Fruit fly (Drosophila melanogaster) whole organism, prepupa: ENCODE measurements around the gene svp.
A peak's percentile ranks its signal among the peaks of the same experiment; 100 is the strongest.

Experiments
- Blimp-1 ChIP-seq: fragments of 200-800 bp; sonication (Bioruptor generic); optimal IDR thresholded peaks from 3 replicates; lab custom pipeline; 2017; ENCODE audit warnings: missing biosample characterization, missing genetic modification characterization, mild to moderate bottlenecking, moderate library complexity, missing genetic modification reagents
- CG16779 ChIP-seq: fragments of 200-800 bp; sonication (Bioruptor generic); optimal IDR thresholded peaks from 3 replicates; lab custom pipeline; 2017; ENCODE audit warnings: missing biosample characterization, mild to moderate bottlenecking, missing genetic modification characterization
- Gug ChIP-seq: fragments of 200-800 bp; sonication (Bioruptor generic); IDR thresholded peaks from 2 replicates; pipeline ENCODE4 v1.3.6; 2022; ENCODE audit warnings: missing biosample characterization, missing genetic modification characterization
- Hr4 ChIP-seq: fragments of 200-800 bp; sonication (Bioruptor generic); optimal IDR thresholded peaks from 3 replicates; lab custom pipeline; 2016; ENCODE audit warnings: missing biosample characterization, missing genetic modification characterization
- svp ChIP-seq: fragments of 200-800 bp; sonication (Bioruptor generic); peaks from one replicate; lab custom pipeline; 2016; ENCODE audit warnings: missing biosample characterization, missing genetic modification characterization

- TF ChIP-seq Gug: no peak
- no peak for TF ChIP-seq CG16779 (tag; lab: Kevin White, UChicago)
- no peak for TF ChIP-seq Hr4
- peak; percentile 68 for TF ChIP-seq svp (GFP tag; lab: Kevin White, UChicago)
- no peak for TF ChIP-seq Blimp-1 (GFP tag; lab: Kevin White, UChicago)
Observed at dm6 chr3R:12291872-12292271, 33.3 kb downstream of the svp start.
